Worm (Caenorhabditis elegans) whole organism, L2 larva: ENCODE measurements around the gene F36H5.18.

Source experiments
- C34F6.9 ChIP-seq: fragments of 150-350 bp; optimal IDR thresholded peaks from 2 replicates; lab custom pipeline; 2014; ENCODE audit warnings: missing biosample characterization, missing genetic modification characterization
- R02D3.7 ChIP-seq: fragments of 150-350 bp; optimal IDR thresholded peaks from 2 replicates; lab custom pipeline; 2014; ENCODE audit warnings: missing biosample characterization, missing genetic modification characterization
- Y55F3AM.14 ChIP-seq: fragments of 200-800 bp; sonication (Bioruptor generic); optimal IDR thresholded peaks from 2 replicates; lab custom pipeline; 2018; ENCODE audit warnings: mild to moderate bottlenecking, missing genetic modification characterization, missing compliant biosample characterization
- ZK546.5 ChIP-seq: sonication (generic microtip); optimal IDR thresholded peaks from 2 replicates; lab custom pipeline; 2017; ENCODE audit warnings: missing biosample characterization, missing genetic modification characterization
- aly-2 ChIP-seq: fragments of 150-350 bp; optimal IDR thresholded peaks from 2 replicates; lab custom pipeline; 2014; ENCODE audit warnings: missing biosample characterization, missing genetic modification characterization
- ama-1 ChIP-seq: fragments of 150-350 bp; optimal IDR thresholded peaks from 2 replicates; lab custom pipeline; 2018; ENCODE audit warnings: inconsistent platforms
- ceh-16 ChIP-seq: fragments of 150-350 bp; optimal IDR thresholded peaks from 2 replicates; lab custom pipeline; 2014; ENCODE audit warnings: missing biosample characterization, missing genetic modification characterization
- ceh-82 ChIP-seq: fragments of 150-350 bp; optimal IDR thresholded peaks from 2 replicates; lab custom pipeline; 2014; ENCODE audit warnings: missing biosample characterization, missing genetic modification characterization
- dmd-4 ChIP-seq: sonication (generic microtip); optimal IDR thresholded peaks from 2 replicates; lab custom pipeline; 2017; ENCODE audit warnings: missing biosample characterization, missing genetic modification characterization
- egl-27 ChIP-seq: sonication (generic microtip); optimal IDR thresholded peaks from 3 replicates; lab custom pipeline; 2017; ENCODE audit warnings: missing biosample characterization, missing genetic modification reagents, missing genetic modification characterization
- elt-1 ChIP-seq: fragments of 150-350 bp; optimal IDR thresholded peaks from 2 replicates; lab custom pipeline; 2014; ENCODE audit warnings: missing biosample characterization, missing genetic modification characterization
- fos-1 ChIP-seq: fragments of 150-350 bp; optimal IDR thresholded peaks from 2 replicates; lab custom pipeline; 2014; ENCODE audit warnings: missing biosample characterization, missing genetic modification characterization
- lin-11 ChIP-seq: fragments of 150-350 bp; sonication (generic microtip); optimal IDR thresholded peaks from 2 replicates; lab custom pipeline; 2014; ENCODE audit warnings: missing biosample characterization, missing genetic modification characterization, inconsistent platforms, mixed read lengths
- lin-39 ChIP-seq: fragments of 150-350 bp; optimal IDR thresholded peaks from 2 replicates; lab custom pipeline; 2014; ENCODE audit warnings: missing biosample characterization, missing genetic modification reagents, missing genetic modification characterization
- mab-5 ChIP-seq: fragments of 150-350 bp; optimal IDR thresholded peaks from 2 replicates; lab custom pipeline; 2014; ENCODE audit warnings: missing biosample characterization, missing genetic modification characterization
- mbf-1 ChIP-seq: sonication (generic microtip); optimal IDR thresholded peaks from 2 replicates; lab custom pipeline; 2017; ENCODE audit warnings: missing biosample characterization, missing genetic modification characterization
- mdl-1 ChIP-seq, 2 experiments: fragments of 150-350 bp in 1 of 2; sonication (generic microtip) in 1 of 2; optimal IDR thresholded peaks; 2 replicates each; lab custom pipeline; 2017; ENCODE audit warnings: missing biosample characterization in 2 of 2, missing genetic modification characterization in 2 of 2
- nhr-10 ChIP-seq: sonication (generic microtip); optimal IDR thresholded peaks from 2 replicates; lab custom pipeline; 2017; ENCODE audit warnings: missing biosample characterization, missing genetic modification characterization
- nhr-11 ChIP-seq: fragments of 150-350 bp; optimal IDR thresholded peaks from 2 replicates; lab custom pipeline; 2014; ENCODE audit warnings: missing biosample characterization, missing genetic modification characterization
- nhr-12 ChIP-seq: fragments of 150-350 bp; optimal IDR thresholded peaks from 2 replicates; lab custom pipeline; 2014; ENCODE audit warnings: missing biosample characterization, missing genetic modification characterization
- nhr-129 ChIP-seq: fragments of 150-350 bp; optimal IDR thresholded peaks from 2 replicates; lab custom pipeline; 2014; ENCODE audit warnings: missing biosample characterization, missing genetic modification characterization
- nhr-21 ChIP-seq: fragments of 150-350 bp; optimal IDR thresholded peaks from 2 replicates; lab custom pipeline; 2014; ENCODE audit warnings: missing biosample characterization, missing genetic modification characterization
- nhr-23 ChIP-seq: fragments of 150-350 bp; optimal IDR thresholded peaks from 2 replicates; lab custom pipeline; 2014; ENCODE audit warnings: missing biosample characterization, missing genetic modification reagents, missing genetic modification characterization
- nhr-237 ChIP-seq: fragments of 150-350 bp; optimal IDR thresholded peaks from 2 replicates; lab custom pipeline; 2014; ENCODE audit warnings: missing biosample characterization, missing genetic modification characterization
- nhr-25 ChIP-seq: fragments of 150-350 bp; sonication (generic microtip); optimal IDR thresholded peaks from 3 replicates; lab custom pipeline; 2014; ENCODE audit warnings: missing biosample characterization, missing genetic modification characterization
- nhr-6 ChIP-seq: fragments of 150-350 bp; optimal IDR thresholded peaks from 2 replicates; lab custom pipeline; 2014; ENCODE audit warnings: missing biosample characterization, missing genetic modification characterization
- nhr-77 ChIP-seq: fragments of 150-350 bp; optimal IDR thresholded peaks from 2 replicates; lab custom pipeline; 2014; ENCODE audit warnings: missing biosample characterization, missing genetic modification characterization
- sem-4 ChIP-seq: fragments of 150-350 bp; optimal IDR thresholded peaks from 2 replicates; lab custom pipeline; 2014; ENCODE audit warnings: missing biosample characterization, missing genetic modification reagents, missing genetic modification characterization
- skn-1 ChIP-seq: sonication (generic microtip); optimal IDR thresholded peaks from 2 replicates; lab custom pipeline; 2017; ENCODE audit warnings: missing biosample characterization, missing genetic modification characterization
- snpc-4 ChIP-seq: fragments of 150-350 bp; optimal IDR thresholded peaks from 2 replicates; lab custom pipeline; 2014; ENCODE audit warnings: missing biosample characterization, missing genetic modification characterization
- zag-1 ChIP-seq: fragments of 150-350 bp; optimal IDR thresholded peaks from 2 replicates; lab custom pipeline; 2014; ENCODE audit warnings: missing biosample characterization, missing genetic modification characterization
- ztf-1 ChIP-seq: fragments of 200-800 bp; sonication (Bioruptor generic); conservative IDR thresholded peaks from 2 replicates; pipeline ENCODE4 v1.3.6; 2022; ENCODE audit warnings: missing genetic modification characterization, missing compliant biosample characterization
- ztf-4 ChIP-seq: fragments of 150-350 bp; optimal IDR thresholded peaks from 2 replicates; lab custom pipeline; 2014; ENCODE audit warnings: missing biosample characterization, missing genetic modification characterization

F36H5.18 gene

DNA sequence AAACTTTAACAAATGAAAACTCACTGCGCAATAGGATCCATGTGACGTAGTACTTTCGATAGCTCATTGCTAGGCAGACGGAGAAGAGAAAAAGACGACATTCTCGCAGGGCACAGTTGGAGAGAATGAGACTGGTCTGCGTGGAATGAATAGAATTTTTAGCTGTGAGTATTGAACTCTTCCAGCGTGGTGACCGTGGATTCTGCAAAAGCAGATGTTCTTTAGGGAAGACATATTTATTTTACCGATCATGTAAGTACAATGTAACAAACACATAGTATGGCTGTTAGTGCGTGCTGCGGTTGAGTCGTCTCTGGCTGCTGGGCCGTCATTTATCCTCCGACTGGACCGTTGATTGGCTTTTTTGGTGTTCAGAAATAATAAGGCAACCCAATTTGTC is 6.7 kb upstream of the F36H5.18 start, which contains the start of gene F36H5.9:
F36H5.9 (minus strand) TSS at position 101 of the 400 bp plus-strand sequence.
- no peak for TF ChIP-seq nhr-25 (tag; lab: Kevin White, UChicago)
- TF ChIP-seq mbf-1 = no peak
- no peak for TF ChIP-seq elt-1 (tag; lab: Kevin White, UChicago)
- no peak for TF ChIP-seq fos-1
- no peak for TF ChIP-seq Y55F3AM.14 (GFP tag; lab: Kevin White, UChicago)
- TF ChIP-seq ama-1 (lab: Kevin White, UChicago) = no peak
- TF ChIP-seq nhr-23 (tag; lab: Kevin White, UChicago) = no peak
- no peak for TF ChIP-seq ceh-16 (tag; lab: Kevin White, UChicago)
- no peak for TF ChIP-seq zag-1
- no peak for TF ChIP-seq aly-2 (tag; lab: Kevin White, UChicago)
- TF ChIP-seq nhr-129 (tag; lab: Kevin White, UChicago) = no peak
- TF ChIP-seq mdl-1 (tag; optimal IDR thresholded peaks at IDR 0.05; lab: Kevin White, UChicago) = no peak
- TF ChIP-seq, all 48 proteins: peak for 0

DNA sequence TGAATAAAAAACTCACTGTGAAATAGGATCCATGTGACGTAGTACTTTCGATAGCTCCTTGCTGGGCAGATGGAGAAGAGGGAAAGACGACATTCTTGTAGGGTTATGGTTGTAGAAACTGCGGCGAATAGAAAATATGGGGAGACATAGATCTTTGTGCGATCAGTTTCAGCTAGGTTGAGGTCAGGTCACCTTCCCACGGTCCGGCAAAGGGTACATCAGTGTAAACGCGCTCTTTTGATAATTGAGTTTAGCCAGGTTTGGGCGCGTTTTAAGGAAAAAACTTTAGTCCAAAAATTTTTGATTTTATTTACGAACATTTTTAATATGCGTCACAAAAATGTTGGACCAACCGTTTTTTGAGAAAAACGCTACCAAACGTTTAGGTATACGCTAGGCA is 3.6 kb upstream of the F36H5.18 start, which contains the start of gene F36H5.17:
F36H5.17 (minus strand) TSS at position 101 of the 400 bp plus-strand sequence.
- TF ChIP-seq ceh-82 (tag; lab: Kevin White, UChicago) (no peak), nhr-11 (tag; lab: Kevin White, UChicago) (no peak), lin-11 (tag; lab: Kevin White, UChicago) (no peak)

DNA sequence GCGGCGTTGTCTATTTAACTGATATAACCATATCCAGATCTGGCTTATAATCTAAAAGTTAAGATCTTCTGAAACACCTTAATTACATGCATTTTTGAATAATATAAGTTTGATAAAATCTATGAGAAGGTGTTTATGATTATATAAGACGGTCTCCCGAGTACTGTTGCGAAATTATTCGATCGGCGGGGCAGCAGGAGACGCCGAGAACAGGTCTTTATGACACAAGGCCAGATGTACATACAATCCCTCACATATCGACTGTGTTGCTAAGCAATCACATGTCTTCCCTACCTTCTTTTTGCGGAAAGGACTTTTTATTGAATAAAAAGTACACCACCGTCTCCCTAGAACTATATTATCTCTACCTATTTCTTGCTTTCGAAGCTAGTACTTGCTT is 3.1 kb upstream of the F36H5.18 start, which contains the start of gene fbxb-53:
fbxb-53 (plus strand) TSS at position 301 of the 400 bp plus-strand sequence.
- TF ChIP-seq nhr-21 (tag; lab: Kevin White, UChicago) = no peak
- no peak for TF ChIP-seq ceh-16 (tag; lab: Kevin White, UChicago)
- no peak for TF ChIP-seq nhr-25 (tag; lab: Kevin White, UChicago)
- no peak for TF ChIP-seq nhr-23 (tag; lab: Kevin White, UChicago)
- no peak for TF ChIP-seq snpc-4 (tag; lab: Kevin White, UChicago)
- no peak for TF ChIP-seq mdl-1 (tag; optimal IDR thresholded peaks at IDR 0.05; lab: Kevin White, UChicago)

DNA sequence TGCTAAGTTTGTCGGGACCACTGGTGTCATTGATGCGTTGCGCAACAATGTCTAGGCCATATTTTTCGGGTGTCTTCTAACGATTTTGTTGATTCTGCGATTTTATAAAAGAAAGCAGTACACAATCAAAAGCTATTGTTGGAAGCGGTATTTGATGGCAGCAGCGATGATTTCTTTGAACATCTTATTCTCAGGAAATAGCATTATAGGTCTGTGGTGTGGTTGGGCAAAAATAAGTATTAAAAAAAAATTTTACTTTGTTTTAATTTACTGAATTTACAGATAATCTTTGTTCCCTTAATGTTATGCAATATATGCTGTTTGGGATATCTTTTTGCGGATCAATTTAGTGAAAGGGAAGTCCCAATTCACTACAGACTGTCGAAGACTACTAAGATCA is 2.7 kb upstream of the F36H5.18 start, which contains the start of gene F36H5.10:
F36H5.10 (plus strand) TSS at position 301 of the 400 bp plus-strand sequence.
- no peak for TF ChIP-seq egl-27 (tag; lab: Kevin White, UChicago)
- no peak for TF ChIP-seq nhr-23 (tag; lab: Kevin White, UChicago)
- no peak for TF ChIP-seq nhr-237 (tag; lab: Kevin White, UChicago)
- TF ChIP-seq fos-1 = no peak
- no peak for TF ChIP-seq ZK546.5 (tag; lab: Kevin White, UChicago)
- TF ChIP-seq elt-1 (tag; lab: Kevin White, UChicago) = no peak
- TF ChIP-seq nhr-10 (tag; lab: Kevin White, UChicago) = no peak
- TF ChIP-seq lin-39 (tag; lab: Kevin White, UChicago) = no peak
- TF ChIP-seq skn-1 = no peak
- no peak for TF ChIP-seq ceh-82 (tag; lab: Kevin White, UChicago)

DNA sequence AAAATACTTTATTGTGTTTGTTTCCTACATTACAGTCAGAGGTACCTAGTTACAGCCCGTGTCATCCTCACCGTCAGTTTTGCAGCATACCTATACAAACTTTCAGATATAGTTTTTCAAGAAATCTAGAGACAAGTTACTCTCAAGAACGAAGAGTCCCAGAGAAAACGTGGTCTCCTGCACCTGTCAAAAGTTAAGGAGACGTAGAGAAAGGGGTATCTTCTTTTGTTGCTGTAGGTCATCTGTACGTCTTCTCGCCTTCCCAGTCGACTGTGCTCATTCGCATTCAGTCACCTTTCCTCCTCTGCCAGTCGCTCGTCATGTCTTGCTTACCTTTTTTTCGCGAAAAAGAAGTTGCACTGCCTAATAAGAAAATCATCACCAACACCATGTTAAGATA is 1.9 kb downstream of the F36H5.18 start, which contains the start of gene F36H5.4:
F36H5.4 (plus strand) TSS at position 301 of the 400 bp plus-strand sequence.
- TF ChIP-seq R02D3.7 = no peak
- TF ChIP-seq ztf-4 (tag; lab: Kevin White, UChicago) = no peak
- TF ChIP-seq ztf-1 (GFP tag; lab: Robert Waterston, UW) = no peak
- no peak for TF ChIP-seq dmd-4 (tag; lab: Kevin White, UChicago)
- TF ChIP-seq nhr-12 (tag; lab: Kevin White, UChicago) = no peak
- no peak for TF ChIP-seq egl-27 (tag; lab: Kevin White, UChicago)
- TF ChIP-seq nhr-77 (tag; lab: Kevin White, UChicago) = no peak
- no peak for TF ChIP-seq zag-1
- no peak for TF ChIP-seq aly-2 (tag; lab: Kevin White, UChicago)
- no peak for TF ChIP-seq ZK546.5 (tag; lab: Kevin White, UChicago)
- no peak for TF ChIP-seq mbf-1
- no peak for TF ChIP-seq Y55F3AM.14 (GFP tag; lab: Kevin White, UChicago)
- TF ChIP-seq C34F6.9 (tag; lab: Kevin White, UChicago) = no peak
- no peak for TF ChIP-seq skn-1
- TF ChIP-seq nhr-23 (tag; lab: Kevin White, UChicago) = no peak
- no peak for TF ChIP-seq nhr-21 (tag; lab: Kevin White, UChicago)
- no peak for TF ChIP-seq sem-4
- no peak for TF ChIP-seq mab-5 (tag; lab: Kevin White, UChicago)
- TF ChIP-seq nhr-6 (tag; lab: Kevin White, UChicago) = no peak
- TF ChIP-seq lin-11 (tag; lab: Kevin White, UChicago) = no peak
